Worm (Caenorhabditis elegans): ENCODE data around the gene M01H9.5.

M01H9.5 gene

DNA sequence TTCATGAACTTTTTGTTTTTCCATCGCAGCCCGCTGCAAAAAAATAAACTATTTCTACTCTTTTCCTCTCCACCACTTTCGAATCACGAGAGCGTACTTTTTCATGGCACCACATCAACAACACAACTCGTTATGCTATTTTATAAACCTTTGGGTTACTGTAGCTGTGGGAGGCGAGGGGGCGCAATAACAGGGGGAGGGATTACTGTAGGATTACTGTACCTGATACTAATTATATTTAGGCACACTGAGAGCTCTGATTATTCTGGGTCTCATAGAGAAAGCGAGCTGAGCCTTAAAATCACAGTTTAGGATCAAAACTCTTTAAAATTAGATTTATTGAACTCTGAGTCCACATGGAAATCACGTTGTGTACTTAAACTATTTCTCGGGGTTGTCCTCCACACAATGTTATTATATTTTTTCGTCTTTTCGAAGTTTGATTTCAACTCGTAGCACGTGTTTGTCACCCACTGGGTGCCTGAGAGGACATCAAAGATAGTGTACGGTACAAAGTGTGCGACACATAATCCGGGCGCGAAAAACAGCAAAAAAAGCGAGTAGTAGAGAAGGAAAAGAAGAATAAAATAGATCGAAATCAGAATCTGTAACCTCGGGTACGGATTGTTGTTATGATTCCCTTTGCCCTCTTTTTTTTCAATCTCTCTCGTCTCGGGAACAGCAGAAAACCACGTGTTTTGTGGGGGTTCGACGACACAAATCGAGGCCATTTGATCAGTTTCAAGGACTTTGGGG, 7.3 kb downstream of the M01H9.5 start:
- TF ChIP-seq hlh-30 (tag; optimal IDR thresholded peaks at IDR 0.05; ENCODE audit: insufficient read depth) (peak; percentile 8), elt-2 (tag; optimal IDR thresholded peaks at IDR 0.05) (no peak)

DNA sequence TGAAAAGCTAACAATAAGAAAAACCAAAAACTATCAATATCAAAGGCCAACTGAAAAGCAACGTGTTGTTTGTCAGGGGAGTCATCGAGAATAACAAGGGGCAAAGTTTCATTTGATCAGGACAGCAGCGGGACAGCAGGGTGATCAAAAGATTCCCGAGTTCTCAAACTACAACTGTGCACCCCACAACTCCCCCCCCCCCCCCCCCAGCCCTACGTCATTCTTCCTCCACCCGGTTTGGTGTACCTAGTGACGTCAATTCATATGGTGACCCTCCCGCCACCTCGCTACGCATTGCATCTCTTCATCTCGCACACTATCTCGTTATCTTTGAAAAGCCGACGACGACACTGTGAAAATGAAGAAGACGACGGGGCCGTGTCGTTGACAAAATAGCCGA, 8.5 kb downstream of the M01H9.5 start:
- no peak for TF ChIP-seq pqm-1 (tag; optimal IDR thresholded peaks at IDR 0.05)
- no peak for TF ChIP-seq mec-3 (tag; optimal IDR thresholded peaks at IDR 0.05; ENCODE audit: borderline replicate concordance)
- no peak for TF ChIP-seq hlh-6 (tag; optimal IDR thresholded peaks at IDR 0.05)
- no peak for TF ChIP-seq ceh-2 (tag; optimal IDR thresholded peaks at IDR 0.05)
- TF ChIP-seq unc-86 (tag; optimal IDR thresholded peaks at IDR 0.05), result no peak
- TF ChIP-seq elt-4 (tag; optimal IDR thresholded peaks at IDR 0.05), result no peak
- TF ChIP-seq ceh-31 (tag; optimal IDR thresholded peaks at IDR 0.05), result no peak
- TF ChIP-seq pag-3 (tag; optimal IDR thresholded peaks at IDR 0.05; ENCODE audit: borderline replicate concordance), result no peak
- TF ChIP-seq ahr-1 (tag; optimal IDR thresholded peaks at IDR 0.05), result no peak
- no peak for TF ChIP-seq K09A11.1 (tag; optimal IDR thresholded peaks at IDR 0.05; ENCODE audit: insufficient read depth)
- no peak for TF ChIP-seq pha-4 (tag; optimal IDR thresholded peaks at IDR 0.05)
- no peak for TF ChIP-seq eyg-1 (tag; optimal IDR thresholded peaks at IDR 0.05)

DNA sequence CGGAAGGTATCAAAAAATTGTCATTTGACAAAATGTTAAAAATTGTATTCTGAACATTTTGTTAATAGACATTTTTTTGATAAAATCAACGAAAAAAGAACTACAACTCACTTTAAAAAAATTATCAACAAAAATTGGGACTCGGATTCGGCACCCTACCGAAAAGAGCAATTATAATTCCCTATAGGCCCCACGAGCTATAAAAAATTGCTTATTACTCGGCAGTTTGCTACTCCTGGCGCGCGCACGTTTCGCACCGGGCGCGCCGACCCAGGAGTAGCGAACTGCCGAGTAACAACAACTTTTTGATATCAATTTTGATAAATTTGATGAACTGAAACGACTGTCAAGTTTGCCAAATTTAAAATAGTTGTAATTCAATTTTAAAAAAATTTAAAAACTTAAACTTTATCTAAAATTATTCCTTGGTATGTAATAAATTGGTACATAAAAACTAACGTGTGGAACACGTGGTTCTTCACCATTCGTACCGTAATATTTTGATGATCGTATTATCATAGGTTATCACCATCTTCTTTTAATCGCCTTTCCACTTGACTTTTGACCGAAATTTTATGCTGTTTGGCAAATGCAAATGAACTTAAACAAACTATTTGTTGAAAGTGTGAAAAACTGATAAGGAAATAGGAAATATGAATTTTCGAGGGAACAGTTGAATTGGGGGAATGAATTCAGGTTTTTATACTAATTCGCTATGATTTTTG, 10.2 kb downstream of the M01H9.5 start:
- TF ChIP-seq odd-2 (tag; optimal IDR thresholded peaks at IDR 0.05) (no peak), nhr-232 (tag; optimal IDR thresholded peaks at IDR 0.05) (no peak), C08G9.2 (tag; optimal IDR thresholded peaks at IDR 0.05) (no peak), lim-6 (tag; optimal IDR thresholded peaks at IDR 0.05) (no peak), eyg-1 (tag; optimal IDR thresholded peaks at IDR 0.05) (no peak), ceh-14 (tag; optimal IDR thresholded peaks at IDR 0.05) (no peak), pqm-1 (tag; optimal IDR thresholded peaks at IDR 0.05) (no peak), ahr-1 (tag; optimal IDR thresholded peaks at IDR 0.05) (no peak), pha-2 (tag; optimal IDR thresholded peaks at IDR 0.05) (no peak), pros-1 (tag; optimal IDR thresholded peaks at IDR 0.05) (no peak), nfya-1 (tag; optimal IDR thresholded peaks at IDR 0.05) (no peak), ets-4 (tag; optimal IDR thresholded peaks at IDR 0.05) (no peak), K02D7.2 (tag; optimal IDR thresholded peaks at IDR 0.05) (no peak), dmd-4 (tag; optimal IDR thresholded peaks at IDR 0.05; ENCODE audit: borderline replicate concordance) (no peak)

DNA sequence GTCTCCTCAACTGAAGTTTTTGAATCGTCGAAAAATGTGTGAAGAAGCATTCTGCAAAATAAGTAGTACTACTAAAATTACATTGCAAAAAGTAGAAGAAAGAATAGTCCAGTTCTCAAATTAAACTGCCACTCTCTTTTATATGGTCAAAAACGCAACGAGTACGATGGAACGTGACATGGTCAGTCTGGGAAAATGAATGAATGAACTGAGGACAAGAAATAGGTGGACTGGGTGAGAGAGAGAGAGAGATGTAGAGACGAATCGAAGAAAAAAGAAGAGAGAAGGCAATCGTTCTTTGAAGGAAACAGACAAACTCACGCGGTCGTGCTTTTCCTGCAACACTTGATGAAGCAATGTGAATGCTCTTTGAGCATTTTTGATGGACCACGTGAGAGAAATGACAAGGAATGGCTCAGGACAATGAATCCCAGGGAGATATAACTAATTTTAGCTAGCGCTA, 11.8 kb downstream of the M01H9.5 start, which contains the start of gene M01H9.3:
TSS of gene M01H9.3 (minus strand) at position 51 of the 463 bp plus-strand sequence.
- TF ChIP-seq F13H6.1 (tag; optimal IDR thresholded peaks at IDR 0.05) (no peak), ceh-18 (tag; optimal IDR thresholded peaks at IDR 0.05) (peak; percentile 82), unc-55 (GFP tag; optimal IDR thresholded peaks at IDR 0.05) (peak; percentile 51)

DNA sequence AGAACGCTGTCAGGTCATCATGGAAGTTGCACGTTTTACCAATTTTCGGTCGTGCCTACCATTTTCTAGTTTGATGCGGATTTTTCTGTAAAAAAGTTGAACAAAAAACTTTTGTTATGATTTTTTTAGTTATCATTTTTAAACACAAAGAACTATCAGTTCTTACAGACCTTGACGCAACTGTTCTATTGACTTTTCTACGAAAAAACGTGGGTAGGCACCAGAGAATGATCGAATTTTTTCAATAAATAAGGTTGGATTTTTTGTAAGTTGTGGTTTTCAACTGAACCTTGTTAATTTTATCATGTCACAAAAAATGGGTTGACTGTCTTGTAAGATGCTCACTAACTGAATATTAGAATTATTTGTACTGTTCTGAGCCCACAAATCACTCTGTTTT, 13.3 kb downstream of the M01H9.5 start:
- TF ChIP-seq hlh-15 (tag; optimal IDR thresholded peaks at IDR 0.05) (no peak), ceh-2 (tag; optimal IDR thresholded peaks at IDR 0.05) (no peak)

DNA sequence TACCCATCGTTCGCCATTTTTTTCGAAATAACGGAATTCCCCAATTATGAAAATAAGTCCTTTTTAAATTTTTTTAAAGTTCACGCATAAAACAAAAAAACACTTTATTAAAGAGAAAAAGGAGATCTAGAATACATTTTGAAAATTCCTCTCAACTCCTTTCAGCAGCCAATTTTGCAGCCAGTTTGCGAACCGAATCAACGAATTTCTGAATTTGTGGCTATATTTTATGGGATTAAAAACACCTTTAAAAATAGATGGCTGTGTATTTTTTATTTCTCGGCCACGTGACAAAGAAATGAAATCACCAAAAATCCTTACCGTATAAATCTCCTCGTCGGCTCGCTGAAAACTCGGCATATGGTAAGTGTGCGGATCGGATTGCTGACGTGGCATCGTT, 14.7 kb downstream of the M01H9.5 start, which contains the start of gene M01H9.10:
TSS of gene M01H9.10 (minus strand) at position 101 of the 400 bp plus-strand sequence.
- TF ChIP-seq hlh-15 (tag; optimal IDR thresholded peaks at IDR 0.05), result no peak
- TF ChIP-seq ceh-30 (tag; optimal IDR thresholded peaks at IDR 0.05), result no peak
- TF ChIP-seq pha-4 (tag; optimal IDR thresholded peaks at IDR 0.05), result no peak
- TF ChIP-seq dmd-4 (tag; optimal IDR thresholded peaks at IDR 0.05; ENCODE audit: borderline replicate concordance), result no peak
- TF ChIP-seq odd-2 (tag; optimal IDR thresholded peaks at IDR 0.05), result no peak
- no peak for TF ChIP-seq C08G9.2 (tag; optimal IDR thresholded peaks at IDR 0.05)
- TF ChIP-seq fkh-10 (GFP tag; optimal IDR thresholded peaks at IDR 0.05), result no peak
- no peak for TF ChIP-seq pros-1 (tag; optimal IDR thresholded peaks at IDR 0.05)
- no peak for TF ChIP-seq ztf-16 (tag; optimal IDR thresholded peaks at IDR 0.05)
- no peak for TF ChIP-seq nfya-1 (tag; optimal IDR thresholded peaks at IDR 0.05)
- no peak for TF ChIP-seq ceh-2 (tag; optimal IDR thresholded peaks at IDR 0.05)
- TF ChIP-seq unc-86 (tag; optimal IDR thresholded peaks at IDR 0.05), result no peak

Data from whole organism, late embryonic.